Worm (Caenorhabditis elegans): Measurements from ENCODE around the gene F13E9.11.

ce11 chrIV:10832148-10832547 is 36.8 kb downstream of the F13E9.11 start, which contains the start of gene best-15:
- TF ChIP-seq tbx-2 (tag; optimal IDR thresholded peaks at IDR 0.05) (no peak), nfya-1 (tag; optimal IDR thresholded peaks at IDR 0.05) (no peak), fkh-10 (GFP tag; optimal IDR thresholded peaks at IDR 0.05) (no peak), hlh-30 (tag; optimal IDR thresholded peaks at IDR 0.05; ENCODE audit: insufficient read depth) (no peak), ceh-18 (tag; optimal IDR thresholded peaks at IDR 0.05) (no peak), unc-86 (tag; optimal IDR thresholded peaks at IDR 0.05) (no peak)

Data from whole organism, late embryonic.